Worm (Caenorhabditis elegans) whole organism, L4/young adult: Measurements from ENCODE around the gene osm-1.

Experiments
- W03F9.2 ChIP-seq: fragments of 150-350 bp; optimal IDR thresholded peaks from 2 replicates; lab custom pipeline; 2014; ENCODE audit warnings: missing biosample characterization, missing genetic modification characterization
- dao-5 ChIP-seq: sonication (generic microtip); optimal IDR thresholded peaks from 2 replicates; lab custom pipeline; 2016; ENCODE audit warnings: missing genotype, missing genetic modification characterization, moderate library complexity, missing compliant biosample characterization
- him-1 ChIP-seq: sonication (generic microtip); optimal IDR thresholded peaks from 2 replicates; lab custom pipeline; 2016; ENCODE audit warnings: missing genotype, missing genetic modification reagents, missing genetic modification characterization, missing compliant biosample characterization

- TF ChIP-seq dao-5 (tag; lab: Kevin White, UChicago): no peak
- TF ChIP-seq him-1 (tag; lab: Kevin White, UChicago): no peak
- no peak for TF ChIP-seq W03F9.2
Measured at ce11 chrX:16558117-16558516, 17.6 kb downstream of the osm-1 start, which contains the start of gene K08B5.1.
